Fruit fly (Drosophila melanogaster): ENCODE measurements around the gene LysP.

LysP gene

dm6 chr3L:1188936-1189659 lies 29.4 kb downstream of the LysP start, which contains the start of gene CG13912 (continued):
- TF ChIP-seq schlank (tag; optimal IDR thresholded peaks at IDR 0.05) (no peak), CG17568 (GFP tag; optimal IDR thresholded peaks at IDR 0.05) (no peak), ftz-f1 (GFP tag; optimal IDR thresholded peaks at IDR 0.05) (no peak), Ets65A (GFP tag) (no peak), CG34376 (GFP tag; optimal IDR thresholded peaks at IDR 0.05) (peak; percentile 99), ro (GFP tag; IDR thresholded peaks at IDR 0.05) (no peak), br (optimal IDR thresholded peaks at IDR 0.05) (no peak), CG15073 (GFP tag; optimal IDR thresholded peaks at IDR 0.05) (no peak), CG18599 (GFP tag; optimal IDR thresholded peaks at IDR 0.05) (no peak), CG4820 (GFP tag; optimal IDR thresholded peaks at IDR 0.05) (no peak), hkb (optimal IDR thresholded peaks at IDR 0.05) (peak; percentile 17), hkb (GFP tag; IDR thresholded peaks at IDR 0.05) (no peak), Trl (optimal IDR thresholded peaks at IDR 0.05) (peak; percentile 15 to 29), Trl (GFP tag; optimal IDR thresholded peaks at IDR 0.05) (no peak), CG10654 (GFP tag; optimal IDR thresholded peaks at IDR 0.05) (no peak), CG17385 (GFP tag; optimal IDR thresholded peaks at IDR 0.05) (peak; percentile 18), CG10565 (GFP tag; optimal IDR thresholded peaks at IDR 0.05) (no peak), fru (optimal IDR thresholded peaks at IDR 0.05) (no peak), CG7786 (GFP tag; optimal IDR thresholded peaks at IDR 0.05) (no peak), sens-2 (GFP tag; IDR thresholded peaks at IDR 0.05) (no peak), pum (GFP tag; optimal IDR thresholded peaks at IDR 0.05) (no peak), ase (GFP tag; IDR thresholded peaks at IDR 0.05) (no peak), fd64A (GFP tag; optimal IDR thresholded peaks at IDR 0.05) (peak; percentile 63), B-H1 (GFP tag; IDR thresholded peaks at IDR 0.05) (no peak), CG12155 (GFP tag; optimal IDR thresholded peaks at IDR 0.05) (no peak), lmd (GFP tag; IDR thresholded peaks at IDR 0.05) (no peak), CG12744 (GFP tag; optimal IDR thresholded peaks at IDR 0.05) (no peak), CG15011 (GFP tag; optimal IDR thresholded peaks at IDR 0.05) (no peak), CG7745 (tag; optimal IDR thresholded peaks at IDR 0.05) (no peak), vvl (GFP tag; IDR thresholded peaks at IDR 0.05) (no peak), Dek (tag; optimal IDR thresholded peaks at IDR 0.05) (peak; percentile 48), nerfin-2 (GFP tag; IDR thresholded peaks at IDR 0.05; ENCODE audit: partially characterized antibody) (no peak), CG8388 (GFP tag; optimal IDR thresholded peaks at IDR 0.05) (no peak), CG12769 (tag; optimal IDR thresholded peaks at IDR 0.05) (peak; percentile 9), twi (tag; optimal IDR thresholded peaks at IDR 0.05) (no peak), CG11085 (GFP tag; IDR thresholded peaks at IDR 0.05) (no peak), CG14710 (tag; optimal IDR thresholded peaks at IDR 0.05) (no peak), CG18011 (GFP tag; optimal IDR thresholded peaks at IDR 0.05) (no peak), CG14014 (GFP tag; IDR thresholded peaks at IDR 0.05) (0 out of 2 replicates have a peak, but pooled peaks have one; percentile 8), aop (GFP tag; IDR thresholded peaks at IDR 0.05) (no peak), Hand (GFP tag; optimal IDR thresholded peaks at IDR 0.05) (no peak), Xbp1 (GFP tag; optimal IDR thresholded peaks at IDR 0.05) (no peak), Bgb (GFP tag; IDR thresholded peaks at IDR 0.05; ENCODE audit: partially characterized antibody) (peak; percentile 64), Nf-YB (GFP tag; optimal IDR thresholded peaks at IDR 0.05) (peak; percentile 3), z (GFP tag; IDR thresholded peaks at IDR 0.05) (no peak), CG6654 (GFP tag; optimal IDR thresholded peaks at IDR 0.05) (no peak), sna (GFP tag; IDR thresholded peaks at IDR 0.05; ENCODE audit: partially characterized antibody) (no peak; the same call in 1 of the 2 replicates), bsh (GFP tag; optimal IDR thresholded peaks at IDR 0.05) (no peak), CG4282 (GFP tag; optimal IDR thresholded peaks at IDR 0.05) (peak; percentile 1), org-1 (GFP tag; optimal IDR thresholded peaks at IDR 0.05) (no peak), HLH3B (GFP tag; IDR thresholded peaks at IDR 0.05) (no peak), CG10543 (GFP tag; optimal IDR thresholded peaks at IDR 0.05) (peak; percentile 90)
